Fruit fly (Drosophila melanogaster): ENCODE results near the gene CG32603.

DNA sequence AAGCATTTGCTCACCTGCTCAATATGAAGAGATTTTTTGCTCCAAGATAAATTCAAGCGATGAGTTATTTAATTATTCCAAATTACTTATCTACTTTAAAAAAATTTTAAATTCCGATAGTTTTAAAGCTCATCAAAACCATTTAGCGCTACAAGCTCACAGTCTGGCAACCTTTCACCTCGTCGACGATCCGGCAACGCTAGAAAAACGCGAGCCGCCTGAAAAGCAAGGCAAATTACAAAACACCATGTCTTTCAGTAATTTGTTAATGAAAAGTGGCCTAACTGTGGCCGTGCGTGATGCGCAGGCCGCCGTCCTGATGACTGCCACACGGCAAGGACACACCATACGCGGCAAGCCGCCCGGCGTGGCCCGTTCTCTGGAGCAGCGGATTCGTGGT, 41.7 kb downstream of the CG32603 start, which contains the start of gene mRpL38:
- TF ChIP-seq dac (GFP tag; optimal IDR thresholded peaks at IDR 0.05) (no peak), Sox15 (GFP tag; optimal IDR thresholded peaks at IDR 0.05) (no peak), Gug (GFP tag; IDR thresholded peaks at IDR 0.05) (no peak), CG11762 (GFP tag; optimal IDR thresholded peaks at IDR 0.05; ENCODE audit: insufficient read depth) (no peak), CG8119 (GFP tag; IDR thresholded peaks at IDR 0.05) (no peak), Ets96B (tag; optimal IDR thresholded peaks at IDR 0.05) (no peak), CG6276 (GFP tag; optimal IDR thresholded peaks at IDR 0.05) (no peak), Lpt (GFP tag; optimal IDR thresholded peaks at IDR 0.05) (no peak), CG16779 (tag; optimal IDR thresholded peaks at IDR 0.05) (no peak)

Measured in whole organism, prepupa.